Fruit fly (Drosophila melanogaster): ENCODE measurements around the gene schuy.

DNA sequence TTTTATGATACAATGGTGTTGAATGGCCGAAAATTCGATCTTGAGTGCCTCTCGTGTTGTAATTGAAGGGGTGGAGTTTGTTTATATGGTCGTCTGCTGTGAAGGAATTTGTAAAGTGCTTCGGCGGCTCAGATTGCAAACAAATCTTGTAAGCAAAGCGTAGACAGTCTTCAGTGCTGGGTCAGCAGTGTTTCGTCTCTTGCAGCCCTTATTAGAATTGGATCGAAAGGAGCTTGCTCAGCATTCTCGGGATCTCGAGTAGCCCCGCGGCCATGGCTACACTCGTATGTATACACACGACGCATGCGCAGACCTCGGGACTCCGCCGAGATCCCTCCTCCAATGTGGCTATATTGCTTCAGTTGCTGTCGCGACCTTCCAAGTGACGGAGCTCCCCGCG lies 7.8 kb upstream of the schuy start:
- no peak for TF ChIP-seq pan (optimal IDR thresholded peaks at IDR 0.05)
- TF ChIP-seq pan (GFP tag; optimal IDR thresholded peaks at IDR 0.05 in 1 of 2, IDR thresholded peaks at IDR 0.05 in 1 of 2): no peak
- no peak for TF ChIP-seq jing (GFP tag; optimal IDR thresholded peaks at IDR 0.05)
- TF ChIP-seq tup (GFP tag; optimal IDR thresholded peaks at IDR 0.05): no peak
- no peak for TF ChIP-seq CG18764 (GFP tag; optimal IDR thresholded peaks at IDR 0.05)
- TF ChIP-seq CG17328 (GFP tag; IDR thresholded peaks at IDR 0.05): no peak
- no peak for TF ChIP-seq Drgx (GFP tag; IDR thresholded peaks at IDR 0.05)
- TF ChIP-seq CG1603 (tag; optimal IDR thresholded peaks at IDR 0.05): no peak
- TF ChIP-seq gsb (GFP tag; IDR thresholded peaks at IDR 0.05): no peak
- TF ChIP-seq CG11504 (tag; optimal IDR thresholded peaks at IDR 0.05): no peak
- TF ChIP-seq cwo (GFP tag; optimal IDR thresholded peaks at IDR 0.05): no peak
- no peak for TF ChIP-seq CG2199 (GFP tag; IDR thresholded peaks at IDR 0.05)
- no peak for TF ChIP-seq fd102C (GFP tag; optimal IDR thresholded peaks at IDR 0.05)

Measured in whole organism, embryonic.